Worm (Caenorhabditis elegans) whole organism, L3 larva: ENCODE measurements around the gene T04F3.1.
A peak's percentile ranks its signal among the peaks of the same experiment; 100 is the strongest.

Experiments
- R02D3.7 ChIP-seq: fragments of 150-350 bp; optimal IDR thresholded peaks from 2 replicates; lab custom pipeline; 2014; ENCODE audit warnings: missing biosample characterization, missing genetic modification characterization
- ZK546.5 ChIP-seq: sonication (generic microtip); optimal IDR thresholded peaks from 2 replicates; lab custom pipeline; 2017; ENCODE audit warnings: missing biosample characterization, missing genetic modification characterization
- aly-2 ChIP-seq: fragments of 150-350 bp; optimal IDR thresholded peaks from 2 replicates; lab custom pipeline; 2014; ENCODE audit warnings: missing biosample characterization, missing genetic modification characterization
- ama-1 ChIP-seq: fragments of 150-350 bp; optimal IDR thresholded peaks from 2 replicates; lab custom pipeline; 2018
- ceh-16 ChIP-seq: sonication (generic microtip); optimal IDR thresholded peaks from 2 replicates; lab custom pipeline; 2017; ENCODE audit warnings: missing biosample characterization, missing genetic modification characterization
- ceh-28 ChIP-seq: fragments of 150-350 bp; optimal IDR thresholded peaks from 2 replicates; lab custom pipeline; 2014; ENCODE audit warnings: missing biosample characterization, missing genetic modification reagents, missing genetic modification characterization
- ceh-82 ChIP-seq: fragments of 150-350 bp; optimal IDR thresholded peaks from 2 replicates; lab custom pipeline; 2014; ENCODE audit warnings: missing biosample characterization, missing genetic modification characterization
- ceh-9 ChIP-seq: sonication (generic microtip); optimal IDR thresholded peaks from 2 replicates; lab custom pipeline; 2018; ENCODE audit warnings: missing biosample characterization, missing genetic modification characterization
- daf-12 ChIP-seq: fragments of 150-350 bp; optimal IDR thresholded peaks from 2 replicates; lab custom pipeline; 2014; ENCODE audit warnings: missing biosample characterization, missing genetic modification reagents, missing genetic modification characterization
- egl-27 ChIP-seq: sonication (generic microtip); optimal IDR thresholded peaks from 4 replicates; lab custom pipeline; 2017; ENCODE audit warnings: missing biosample characterization, missing genetic modification reagents, missing genetic modification characterization
- egl-5 ChIP-seq: fragments of 150-350 bp; optimal IDR thresholded peaks from 2 replicates; lab custom pipeline; 2017; ENCODE audit warnings: missing biosample characterization, missing genetic modification reagents, missing genetic modification characterization, inconsistent platforms
- elt-1 ChIP-seq: fragments of 150-350 bp; optimal IDR thresholded peaks from 2 replicates; lab custom pipeline; 2014; ENCODE audit warnings: missing biosample characterization, missing genetic modification characterization
- elt-2 ChIP-seq: sonication (generic microtip); optimal IDR thresholded peaks from 2 replicates; lab custom pipeline; 2016; ENCODE audit warnings: missing genetic modification reagents, mild to moderate bottlenecking, missing genetic modification characterization, missing compliant biosample characterization
- elt-3 ChIP-seq, 3 experiments: fragments of 150-350 bp in 1 of 3; sonication (generic microtip) in 2 of 3; optimal IDR thresholded peaks; 2 replicates in 2 of 3; 4 replicates in 1 of 3; lab custom pipeline; 2014 to 2017; ENCODE audit warnings: missing biosample characterization in 3 of 3, missing genetic modification characterization in 3 of 3
- eor-1 ChIP-seq, 2 experiments: fragments of 150-350 bp; optimal IDR thresholded peaks; 2 replicates each; lab custom pipeline; 2014 to 2018; ENCODE audit warnings: missing biosample characterization in 2 of 2, missing genetic modification characterization in 2 of 2
- fkh-10 ChIP-seq: sonication (generic microtip); optimal IDR thresholded peaks from 2 replicates; lab custom pipeline; 2017; ENCODE audit warnings: missing biosample characterization, missing genetic modification reagents, missing genetic modification characterization
- fkh-2 ChIP-seq: fragments of 150-350 bp; optimal IDR thresholded peaks from 2 replicates; lab custom pipeline; 2014; ENCODE audit warnings: missing biosample characterization, missing genetic modification reagents, missing genetic modification characterization
- fos-1 ChIP-seq: fragments of 150-350 bp; optimal IDR thresholded peaks from 2 replicates; lab custom pipeline; 2014; ENCODE audit warnings: missing biosample characterization, missing genetic modification characterization
- hmg-11 ChIP-seq: sonication (generic microtip); optimal IDR thresholded peaks from 2 replicates; lab custom pipeline; 2016; ENCODE audit warnings: missing genetic modification characterization, missing compliant biosample characterization
- jun-1 ChIP-seq: fragments of 150-350 bp; optimal IDR thresholded peaks from 2 replicates; lab custom pipeline; 2014; ENCODE audit warnings: missing biosample characterization, missing genetic modification reagents, missing genetic modification characterization
- lin-15B ChIP-seq: fragments of 150-350 bp; optimal IDR thresholded peaks from 2 replicates; lab custom pipeline; 2014; ENCODE audit warnings: missing biosample characterization, missing genetic modification characterization
- lin-39 ChIP-seq: fragments of 150-350 bp; optimal IDR thresholded peaks from 2 replicates; lab custom pipeline; 2018; ENCODE audit warnings: missing biosample characterization, missing genetic modification reagents, missing genetic modification characterization
- lsy-12 ChIP-seq: sonication (generic microtip); optimal IDR thresholded peaks from 2 replicates; lab custom pipeline; 2016; ENCODE audit warnings: mild to moderate bottlenecking, missing genetic modification characterization, missing compliant biosample characterization
- mdl-1 ChIP-seq: fragments of 150-350 bp; optimal IDR thresholded peaks from 2 replicates; lab custom pipeline; 2014; ENCODE audit warnings: missing biosample characterization, missing genetic modification characterization
- mml-1 ChIP-seq: fragments of 150-350 bp; sonication (generic microtip); optimal IDR thresholded peaks from 3 replicates; lab custom pipeline; 2014; ENCODE audit warnings: missing biosample characterization, missing genetic modification characterization
- nfya-1 ChIP-seq: sonication (generic microtip); optimal IDR thresholded peaks from 2 replicates; lab custom pipeline; 2017; ENCODE audit warnings: missing genetic modification characterization, mild to moderate bottlenecking, missing compliant biosample characterization, antibody characterized with exemption, moderate library complexity; ENCODE audit not compliant: insufficient read depth
- nhr-11 ChIP-seq: fragments of 150-350 bp; optimal IDR thresholded peaks from 2 replicates; lab custom pipeline; 2014; ENCODE audit warnings: missing biosample characterization, missing genetic modification characterization
- nhr-12 ChIP-seq: fragments of 150-350 bp; optimal IDR thresholded peaks from 2 replicates; lab custom pipeline; 2014; ENCODE audit warnings: missing biosample characterization, missing genetic modification characterization
- nhr-23 ChIP-seq: fragments of 150-350 bp; optimal IDR thresholded peaks from 2 replicates; lab custom pipeline; 2014; ENCODE audit warnings: missing biosample characterization, missing genetic modification reagents, missing genetic modification characterization
- nhr-237 ChIP-seq: fragments of 150-350 bp; optimal IDR thresholded peaks from 2 replicates; lab custom pipeline; 2014; ENCODE audit warnings: missing biosample characterization, missing genetic modification characterization
- nhr-25 ChIP-seq: sonication (generic microtip); optimal IDR thresholded peaks from 2 replicates; lab custom pipeline; 2017; ENCODE audit warnings: missing biosample characterization, missing genetic modification characterization
- nhr-28 ChIP-seq: fragments of 150-350 bp; optimal IDR thresholded peaks from 2 replicates; lab custom pipeline; 2014; ENCODE audit warnings: missing biosample characterization, missing genetic modification characterization
- nhr-43 ChIP-seq: sonication (generic microtip); optimal IDR thresholded peaks from 2 replicates; lab custom pipeline; 2016; ENCODE audit warnings: mild to moderate bottlenecking, missing genetic modification characterization, missing compliant biosample characterization; ENCODE audit not compliant: poor library complexity, severe bottlenecking
- nhr-67 ChIP-seq: fragments of 150-350 bp; optimal IDR thresholded peaks from 2 replicates; lab custom pipeline; 2014; ENCODE audit warnings: missing biosample characterization, missing genetic modification characterization
- nhr-76 ChIP-seq: fragments of 150-350 bp; sonication (generic microtip); optimal IDR thresholded peaks from 5 replicates; lab custom pipeline; 2014; ENCODE audit warnings: missing biosample characterization, missing genetic modification characterization
- nhr-77 ChIP-seq: fragments of 150-350 bp; optimal IDR thresholded peaks from 2 replicates; lab custom pipeline; 2014; ENCODE audit warnings: missing biosample characterization, missing genetic modification characterization
- pha-4 ChIP-seq: fragments of 150-350 bp; optimal IDR thresholded peaks from 2 replicates; lab custom pipeline; 2014; ENCODE audit warnings: missing biosample characterization, missing genetic modification reagents, missing genetic modification characterization
- pqm-1 ChIP-seq: fragments of 150-350 bp; optimal IDR thresholded peaks from 2 replicates; lab custom pipeline; 2017; ENCODE audit warnings: missing biosample characterization, missing genetic modification characterization, inconsistent platforms
- sea-2 ChIP-seq: fragments of 150-350 bp; sonication (generic microtip); optimal IDR thresholded peaks from 4 replicates; lab custom pipeline; 2014; ENCODE audit warnings: missing biosample characterization, missing genetic modification reagents, missing genetic modification characterization
- skn-1 ChIP-seq: fragments of 150-350 bp; optimal IDR thresholded peaks from 2 replicates; lab custom pipeline; 2014; ENCODE audit warnings: missing biosample characterization, missing genetic modification characterization
- snpc-4 ChIP-seq: fragments of 150-350 bp; optimal IDR thresholded peaks from 2 replicates; lab custom pipeline; 2014; ENCODE audit warnings: missing biosample characterization, missing genetic modification characterization
- tbx-2 ChIP-seq: sonication (generic microtip); optimal IDR thresholded peaks from 2 replicates; lab custom pipeline; 2016; ENCODE audit warnings: mild to moderate bottlenecking, missing genetic modification characterization, missing compliant biosample characterization
- unc-39 ChIP-seq: sonication (generic microtip); optimal IDR thresholded peaks from 4 replicates; lab custom pipeline; 2017; ENCODE audit warnings: missing biosample characterization, missing genetic modification characterization
- unc-62 ChIP-seq: fragments of 150-350 bp; sonication (generic microtip); optimal IDR thresholded peaks from 4 replicates; lab custom pipeline; 2014; ENCODE audit warnings: missing biosample characterization, missing genetic modification reagents, missing genetic modification characterization
- zag-1 ChIP-seq: fragments of 150-350 bp; optimal IDR thresholded peaks from 2 replicates; lab custom pipeline; 2014; ENCODE audit warnings: missing biosample characterization, missing genetic modification characterization
- ztf-11 ChIP-seq: fragments of 150-350 bp; optimal IDR thresholded peaks from 2 replicates; lab custom pipeline; 2014; ENCODE audit warnings: missing biosample characterization, missing genetic modification characterization
- ztf-4 ChIP-seq: fragments of 150-350 bp; optimal IDR thresholded peaks from 2 replicates; lab custom pipeline; 2014; ENCODE audit warnings: missing biosample characterization, missing genetic modification characterization

The T04F3.1 gene

DNA sequence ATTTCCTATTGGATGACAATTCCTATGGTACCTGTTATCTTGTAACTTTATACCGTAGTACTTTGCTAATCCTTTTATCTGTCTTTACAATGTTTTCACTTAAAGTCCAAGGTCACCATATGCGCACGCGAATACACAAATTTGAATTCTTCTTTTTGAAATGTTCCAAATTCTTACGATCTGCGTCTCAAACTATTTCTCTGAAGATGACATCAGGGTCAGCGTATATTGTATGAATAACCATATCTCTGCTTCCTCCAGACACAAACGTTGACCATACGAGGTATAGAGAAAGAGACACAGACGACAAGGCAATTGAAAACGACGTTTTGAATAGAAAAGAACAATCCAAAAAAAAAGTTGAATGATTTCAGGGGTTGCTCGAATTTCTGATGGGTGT, 34.1 kb downstream of the T04F3.1 start:
- TF ChIP-seq elt-2 (tag; lab: Kevin White, UChicago) (peak; percentile 8), nhr-25 (tag; lab: Kevin White, UChicago) (peak; percentile 44), nhr-23 (tag; lab: Kevin White, UChicago) (peak; percentile 62), nhr-11 (tag; lab: Kevin White, UChicago) (no peak), hmg-11 (tag; lab: Kevin White, UChicago) (no peak), snpc-4 (no peak)

ce11 chrV:11776538-11776937, 36.7 kb downstream of the T04F3.1 start, which contains the start of gene F55A11.6:
F55A11.6 (plus strand) TSS chrV:11776838.
- no peak for TF ChIP-seq mdl-1 (tag; lab: Kevin White, UChicago)
- TF ChIP-seq unc-39, result no peak
- TF ChIP-seq lsy-12 (tag; lab: Kevin White, UChicago), result no peak
- TF ChIP-seq pqm-1 (tag; lab: Kevin White, UChicago), result no peak
- no peak for TF ChIP-seq R02D3.7 (tag; lab: Kevin White, UChicago)
- TF ChIP-seq ceh-16, result no peak
- no peak for TF ChIP-seq ama-1 (lab: Kevin White, UChicago)
- TF ChIP-seq nhr-237 (tag; lab: Kevin White, UChicago), result no peak
- no peak for TF ChIP-seq elt-2 (tag; lab: Kevin White, UChicago)
- no peak for TF ChIP-seq tbx-2 (tag; lab: Kevin White, UChicago)
- TF ChIP-seq ceh-82 (tag; lab: Kevin White, UChicago), result no peak
- no peak for TF ChIP-seq nhr-28
- no peak for TF ChIP-seq eor-1 (tag; optimal IDR thresholded peaks at IDR 0.05; lab: Kevin White, UChicago)
- TF ChIP-seq nfya-1 (tag; lab: Kevin White, UChicago), result no peak
- TF ChIP-seq ZK546.5, result no peak
- TF ChIP-seq, all 47 proteins: peak for 0

- no peak for TF ChIP-seq nhr-67 (tag; lab: Kevin White, UChicago)
- TF ChIP-seq daf-12 (tag; lab: Kevin White, UChicago), result no peak
- TF ChIP-seq ceh-82 (tag; lab: Kevin White, UChicago), result no peak
- no peak for TF ChIP-seq ztf-4 (tag; lab: Kevin White, UChicago)
- no peak for TF ChIP-seq nhr-23 (tag; lab: Kevin White, UChicago)
- TF ChIP-seq unc-39, result no peak
- no peak for TF ChIP-seq zag-1 (tag; lab: Kevin White, UChicago)
- TF ChIP-seq nhr-25 (tag; lab: Kevin White, UChicago), result no peak
- TF ChIP-seq snpc-4, result no peak
- TF ChIP-seq mdl-1 (tag; lab: Kevin White, UChicago), result no peak
- TF ChIP-seq ama-1 (lab: Kevin White, UChicago), result no peak
- TF ChIP-seq lin-39 (tag; lab: Kevin White, UChicago), result no peak
- no peak for TF ChIP-seq nhr-43 (tag; lab: Kevin White, UChicago)
- peak in 1 of 3 experiments; percentile 42 for TF ChIP-seq elt-3 (tag; optimal IDR thresholded peaks at IDR 0.05; lab: Kevin White, UChicago)
- no peak for TF ChIP-seq nhr-76
- no peak for TF ChIP-seq fkh-2 (tag; lab: Kevin White, UChicago)
- TF ChIP-seq nhr-11 (tag; lab: Kevin White, UChicago), result no peak
- TF ChIP-seq ztf-11 (tag; lab: Kevin White, UChicago), result no peak
- no peak for TF ChIP-seq nhr-28
- TF ChIP-seq eor-1 (tag; optimal IDR thresholded peaks at IDR 0.05; lab: Kevin White, UChicago), result no peak
- no peak for TF ChIP-seq elt-1 (tag; lab: Kevin White, UChicago)
- TF ChIP-seq fos-1, result no peak
- no peak for TF ChIP-seq skn-1 (tag; lab: Kevin White, UChicago)
- TF ChIP-seq nhr-77 (tag; lab: Kevin White, UChicago), result no peak
- no peak for TF ChIP-seq sea-2 (GFP tag; lab: Kevin White, UChicago)
- no peak for TF ChIP-seq ceh-9 (tag; lab: Kevin White, UChicago)
- TF ChIP-seq egl-27, result no peak
- no peak for TF ChIP-seq ceh-16
- TF ChIP-seq nfya-1 (tag; lab: Kevin White, UChicago), result peak; percentile 19
- no peak for TF ChIP-seq lin-15B (tag; lab: Kevin White, UChicago)
- TF ChIP-seq pha-4 (tag; lab: Kevin White, UChicago), result peak; percentile 6
- no peak for TF ChIP-seq ceh-28 (tag; lab: Kevin White, UChicago)
- TF ChIP-seq pqm-1 (tag; lab: Kevin White, UChicago), result peak; percentile 13
- TF ChIP-seq ZK546.5, result no peak
- TF ChIP-seq aly-2 (tag; lab: Kevin White, UChicago), result no peak
- no peak for TF ChIP-seq fkh-10 (GFP tag; lab: Kevin White, UChicago)
- no peak for TF ChIP-seq unc-62 (GFP tag; lab: Kevin White, UChicago)
- TF ChIP-seq nhr-237 (tag; lab: Kevin White, UChicago), result no peak
- TF ChIP-seq jun-1 (tag; lab: Kevin White, UChicago), result no peak
- TF ChIP-seq R02D3.7 (tag; lab: Kevin White, UChicago), result no peak
- TF ChIP-seq lsy-12 (tag; lab: Kevin White, UChicago), result no peak
- peak; percentile 62 for TF ChIP-seq elt-2 (tag; lab: Kevin White, UChicago)
- TF ChIP-seq hmg-11 (tag; lab: Kevin White, UChicago), result no peak
- no peak for TF ChIP-seq nhr-12 (tag; lab: Kevin White, UChicago)
- TF ChIP-seq mml-1 (tag; lab: Kevin White, UChicago), result no peak
- TF ChIP-seq tbx-2 (tag; lab: Kevin White, UChicago), result no peak
- TF ChIP-seq egl-5 (tag; lab: Kevin White, UChicago), result peak; percentile 47
- TF ChIP-seq, all 47 proteins: peak for 6
Observed at ce11 chrV:11777846-11778245, 38.0 kb downstream of the T04F3.1 start.
